Fruit fly (Drosophila melanogaster) whole organism, prepupa: ENCODE results near the gene CG14329.

Experiments used
- Blimp-1 ChIP-seq: fragments of 200-800 bp; sonication (Bioruptor generic); optimal IDR thresholded peaks from 3 replicates; lab custom pipeline; 2017; ENCODE audit warnings: missing biosample characterization, missing genetic modification characterization, mild to moderate bottlenecking, moderate library complexity, missing genetic modification reagents
- CG10631 ChIP-seq: fragments of 200-800 bp; sonication (Bioruptor generic); optimal IDR thresholded peaks from 2 replicates; lab custom pipeline; 2016; ENCODE audit warnings: missing biosample characterization, missing genetic modification characterization
- CG10669 ChIP-seq: fragments of 200-800 bp; sonication (Bioruptor generic); optimal IDR thresholded peaks from 3 replicates; lab custom pipeline; 2018; ENCODE audit warnings: missing biosample characterization, mild to moderate bottlenecking, missing genetic modification characterization, moderate library complexity
- CG11762 ChIP-seq: fragments of 200-800 bp; sonication (Bioruptor generic); optimal IDR thresholded peaks from 3 replicates; lab custom pipeline; 2016; ENCODE audit warnings: missing biosample characterization, missing genetic modification characterization; ENCODE audit not compliant: insufficient read depth
- CG1621 ChIP-seq: fragments of 200-800 bp; sonication (Bioruptor generic); optimal IDR thresholded peaks from 3 replicates; lab custom pipeline; 2018; ENCODE audit warnings: missing biosample characterization, mild to moderate bottlenecking, missing genetic modification characterization
- CG16779 ChIP-seq: fragments of 200-800 bp; sonication (Bioruptor generic); optimal IDR thresholded peaks from 3 replicates; lab custom pipeline; 2017; ENCODE audit warnings: missing biosample characterization, mild to moderate bottlenecking, missing genetic modification characterization
- CG3032 ChIP-seq: fragments of 200-800 bp; optimal IDR thresholded peaks from 2 replicates; lab custom pipeline; 2019; ENCODE audit warnings: missing biosample characterization, mild to moderate bottlenecking, missing genetic modification characterization, moderate library complexity
- CG32006 ChIP-seq: fragments of 200-800 bp; sonication (Bioruptor generic); optimal IDR thresholded peaks from 3 replicates; lab custom pipeline; 2017; ENCODE audit warnings: missing biosample characterization, mild to moderate bottlenecking, missing genetic modification characterization
- CG4318 ChIP-seq: fragments of 200-800 bp; sonication (Bioruptor generic); optimal IDR thresholded peaks from 3 replicates; lab custom pipeline; 2017; ENCODE audit warnings: missing biosample characterization, mild to moderate bottlenecking, missing genetic modification characterization
- CG6276 ChIP-seq: fragments of 200-800 bp; sonication (Bioruptor generic); optimal IDR thresholded peaks from 2 replicates; lab custom pipeline; 2017; ENCODE audit warnings: missing biosample characterization, mild to moderate bottlenecking, missing genetic modification characterization
- CG7368 ChIP-seq: fragments of 200-800 bp; sonication (Bioruptor generic); optimal IDR thresholded peaks from 3 replicates; lab custom pipeline; 2016; ENCODE audit warnings: missing biosample characterization, missing genetic modification characterization
- CG8119 ChIP-seq: fragments of 200-800 bp; sonication (Bioruptor generic); IDR thresholded peaks from 3 replicates; pipeline ENCODE4 v1.3.6; 2022; ENCODE audit warnings: missing biosample characterization, missing genetic modification characterization
- CG8319 ChIP-seq: fragments of 200-800 bp; sonication (Bioruptor generic); optimal IDR thresholded peaks from 3 replicates; lab custom pipeline; 2016; ENCODE audit warnings: missing biosample characterization, missing genetic modification characterization
- CG9139 ChIP-seq: fragments of 200-800 bp; sonication (Bioruptor generic); optimal IDR thresholded peaks from 3 replicates; lab custom pipeline; 2017; ENCODE audit warnings: missing biosample characterization, mild to moderate bottlenecking, missing genetic modification characterization
- Eip75B ChIP-seq: fragments of 200-800 bp; sonication (Bioruptor generic); optimal IDR thresholded peaks from 3 replicates; lab custom pipeline; 2016; ENCODE audit warnings: missing biosample characterization, missing genetic modification characterization
- Eip78C ChIP-seq: fragments of 200-800 bp; sonication (Bioruptor generic); peaks from one replicate; lab custom pipeline; 2016; ENCODE audit warnings: missing biosample characterization, missing genetic modification characterization
- Eip93F ChIP-seq: fragments of 200-800 bp; sonication (Bioruptor generic); optimal IDR thresholded peaks from 2 replicates; lab custom pipeline; 2016; ENCODE audit warnings: missing biosample characterization, mild to moderate bottlenecking, missing genetic modification characterization
- Hr39 ChIP-seq: fragments of 200-800 bp; sonication (Bioruptor generic); optimal IDR thresholded peaks from 2 replicates; lab custom pipeline; 2016; ENCODE audit warnings: missing biosample characterization, missing genetic modification characterization
- Hr4 ChIP-seq: fragments of 200-800 bp; sonication (Bioruptor generic); optimal IDR thresholded peaks from 3 replicates; lab custom pipeline; 2016; ENCODE audit warnings: missing biosample characterization, missing genetic modification characterization
- Lpt ChIP-seq: fragments of 200-800 bp; sonication (Bioruptor generic); optimal IDR thresholded peaks from 3 replicates; lab custom pipeline; 2016; ENCODE audit warnings: missing biosample characterization, missing genetic modification characterization
- Met ChIP-seq: fragments of 200-800 bp; sonication (Bioruptor generic); optimal IDR thresholded peaks from 3 replicates; lab custom pipeline; 2016; ENCODE audit warnings: missing biosample characterization, missing genetic modification characterization
- Sox102F ChIP-seq: fragments of 200-800 bp; sonication (Bioruptor generic); optimal IDR thresholded peaks from 2 replicates; lab custom pipeline; 2016; ENCODE audit warnings: missing biosample characterization, mild to moderate bottlenecking, missing genetic modification characterization
- Sox14 ChIP-seq: fragments of 200-800 bp; sonication (Bioruptor generic); optimal IDR thresholded peaks from 3 replicates; lab custom pipeline; 2016; ENCODE audit warnings: missing biosample characterization, missing genetic modification characterization
- Sox15 ChIP-seq: fragments of 200-800 bp; sonication (Bioruptor generic); optimal IDR thresholded peaks from 3 replicates; lab custom pipeline; 2016; ENCODE audit warnings: missing biosample characterization, missing genetic modification characterization
- acj6 ChIP-seq: fragments of 200-800 bp; sonication (Bioruptor generic); optimal IDR thresholded peaks from 3 replicates; lab custom pipeline; 2016; ENCODE audit warnings: missing biosample characterization, missing genetic modification characterization
- cyc ChIP-seq: fragments of 200-800 bp; sonication (Bioruptor generic); optimal IDR thresholded peaks from 3 replicates; lab custom pipeline; 2016; ENCODE audit warnings: missing biosample characterization, missing genetic modification characterization
- dsx ChIP-seq: fragments of 200-800 bp; optimal IDR thresholded peaks from 3 replicates; lab custom pipeline; 2019; ENCODE audit warnings: missing biosample characterization, mild to moderate bottlenecking, missing genetic modification characterization, moderate library complexity; ENCODE audit not compliant: poor library complexity, severe bottlenecking
- eg ChIP-seq: fragments of 200-800 bp; sonication (Bioruptor generic); IDR thresholded peaks from 3 replicates; pipeline ENCODE4 v1.3.6; 2022; ENCODE audit warnings: missing biosample characterization, missing genetic modification characterization
- fd59A ChIP-seq: fragments of 200-800 bp; sonication (Bioruptor generic); optimal IDR thresholded peaks from 2 replicates; lab custom pipeline; 2017; ENCODE audit warnings: missing biosample characterization, mild to moderate bottlenecking, missing genetic modification characterization, missing genetic modification reagents
- fd85E ChIP-seq: fragments of 200-800 bp; sonication (Bioruptor generic); optimal IDR thresholded peaks from 3 replicates; lab custom pipeline; 2016; ENCODE audit warnings: missing biosample characterization, missing genetic modification characterization
- fkh ChIP-seq: fragments of 200-800 bp; sonication (Bioruptor generic); optimal IDR thresholded peaks from 3 replicates; lab custom pipeline; 2017; ENCODE audit warnings: missing biosample characterization, mild to moderate bottlenecking, missing genetic modification characterization, moderate library complexity
- lz ChIP-seq: fragments of 200-800 bp; sonication (Bioruptor generic); optimal IDR thresholded peaks from 3 replicates; lab custom pipeline; 2016; ENCODE audit warnings: missing biosample characterization, missing genetic modification characterization
- net ChIP-seq: fragments of 200-800 bp; sonication (Bioruptor generic); optimal IDR thresholded peaks from 3 replicates; lab custom pipeline; 2016; ENCODE audit warnings: missing biosample characterization, missing genetic modification characterization
- salr ChIP-seq, 2 experiments: fragments of 200-800 bp; sonication (Bioruptor generic); optimal IDR thresholded peaks; 3 replicates each; lab custom pipeline; 2016 to 2018; ENCODE audit warnings: missing biosample characterization in 2 of 2, missing genetic modification characterization in 2 of 2, mild to moderate bottlenecking in 1 of 2
- spab ChIP-seq: fragments of 200-800 bp; sonication (Bioruptor generic); optimal IDR thresholded peaks from 2 replicates; lab custom pipeline; 2017; ENCODE audit warnings: missing biosample characterization, mild to moderate bottlenecking, missing genetic modification characterization, missing genetic modification reagents
- ss ChIP-seq, 2 experiments: fragments of 200-800 bp; sonication (Bioruptor generic); optimal IDR thresholded peaks; 2 replicates in 1 of 2; 3 replicates in 1 of 2; lab custom pipeline; 2017 to 2018; ENCODE audit warnings: mild to moderate bottlenecking in 2 of 2, missing biosample characterization in 2 of 2, missing genetic modification characterization in 2 of 2, moderate library complexity in 1 of 2
- svp ChIP-seq: fragments of 200-800 bp; sonication (Bioruptor generic); peaks from one replicate; lab custom pipeline; 2016; ENCODE audit warnings: missing biosample characterization, missing genetic modification characterization

CG14329 gene

DNA sequence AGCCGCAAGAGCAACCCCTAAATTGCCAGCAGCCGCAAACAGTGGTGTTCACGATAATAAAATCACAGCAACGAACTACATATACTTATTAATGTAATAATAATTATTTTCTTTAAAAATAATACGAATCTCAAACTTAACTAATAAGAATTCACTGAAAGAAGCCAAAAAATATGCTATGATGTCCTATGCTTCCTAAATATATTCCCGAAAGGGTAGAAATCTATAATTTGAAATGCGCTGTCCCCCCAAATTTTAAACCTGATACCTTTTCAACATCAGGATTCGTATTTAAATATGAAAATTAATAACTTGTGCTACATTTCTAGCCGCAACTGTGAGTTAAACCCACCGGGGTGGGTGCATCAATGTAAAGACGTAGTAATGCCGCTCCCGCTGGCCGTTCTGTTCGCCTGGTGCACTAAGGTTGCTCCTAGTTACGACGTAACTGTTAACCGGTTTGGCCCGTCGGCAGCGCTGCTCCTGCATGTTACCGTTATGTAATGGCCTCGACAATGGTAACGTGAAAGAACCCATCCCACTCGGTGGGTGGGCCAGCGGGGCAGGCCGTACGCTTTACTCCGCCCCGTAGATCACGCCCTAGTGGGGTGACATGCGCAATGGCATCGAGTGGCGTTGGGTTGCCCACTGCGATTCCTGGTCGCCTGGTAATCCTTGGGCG lies 4.8 kb upstream of the CG14329 start (continued):
- no peak for TF ChIP-seq CG8319 (GFP tag; lab: Kevin White, UChicago)
- no peak for TF ChIP-seq Eip75B (GFP tag; lab: Kevin White, UChicago)
- TF ChIP-seq Eip78C (GFP tag; lab: Kevin White, UChicago), result peak; percentile 88
- TF ChIP-seq salr (GFP tag; optimal IDR thresholded peaks at IDR 0.05; lab: Kevin White, UChicago), result peak in 1 of 2 experiments; percentile 39
- TF ChIP-seq spab, result peak; percentile 61
- TF ChIP-seq fd59A, result peak; percentile 33
- peak; percentile 19 for TF ChIP-seq CG9139 (GFP tag; lab: Kevin White, UChicago)
- peak; percentile 25 for TF ChIP-seq net (GFP tag; lab: Kevin White, UChicago)
- no peak for TF ChIP-seq lz (GFP tag; lab: Kevin White, UChicago)
- TF ChIP-seq cyc (GFP tag; lab: Kevin White, UChicago), result peak; percentile 12
- TF ChIP-seq Sox102F (GFP tag; lab: Kevin White, UChicago), result peak; percentile 43
- peak; percentile 22 for TF ChIP-seq Hr4 (GFP tag; lab: Kevin White, UChicago)
- peak; percentile 12 for TF ChIP-seq CG11762 (GFP tag; lab: Kevin White, UChicago)
- peak; percentile 15 for TF ChIP-seq Sox15 (GFP tag; lab: Kevin White, UChicago)
- peak; percentile 28 to 75 for TF ChIP-seq ss (GFP tag; optimal IDR thresholded peaks at IDR 0.05; lab: Kevin White, UChicago)
- TF ChIP-seq CG4318 (GFP tag; lab: Kevin White, UChicago), result peak; percentile 50
- TF ChIP-seq Hr39, result peak; percentile 2
- TF ChIP-seq Met, result peak; percentile 17
- TF ChIP-seq Sox14 (GFP tag; lab: Kevin White, UChicago), result peak; percentile 12

DNA sequence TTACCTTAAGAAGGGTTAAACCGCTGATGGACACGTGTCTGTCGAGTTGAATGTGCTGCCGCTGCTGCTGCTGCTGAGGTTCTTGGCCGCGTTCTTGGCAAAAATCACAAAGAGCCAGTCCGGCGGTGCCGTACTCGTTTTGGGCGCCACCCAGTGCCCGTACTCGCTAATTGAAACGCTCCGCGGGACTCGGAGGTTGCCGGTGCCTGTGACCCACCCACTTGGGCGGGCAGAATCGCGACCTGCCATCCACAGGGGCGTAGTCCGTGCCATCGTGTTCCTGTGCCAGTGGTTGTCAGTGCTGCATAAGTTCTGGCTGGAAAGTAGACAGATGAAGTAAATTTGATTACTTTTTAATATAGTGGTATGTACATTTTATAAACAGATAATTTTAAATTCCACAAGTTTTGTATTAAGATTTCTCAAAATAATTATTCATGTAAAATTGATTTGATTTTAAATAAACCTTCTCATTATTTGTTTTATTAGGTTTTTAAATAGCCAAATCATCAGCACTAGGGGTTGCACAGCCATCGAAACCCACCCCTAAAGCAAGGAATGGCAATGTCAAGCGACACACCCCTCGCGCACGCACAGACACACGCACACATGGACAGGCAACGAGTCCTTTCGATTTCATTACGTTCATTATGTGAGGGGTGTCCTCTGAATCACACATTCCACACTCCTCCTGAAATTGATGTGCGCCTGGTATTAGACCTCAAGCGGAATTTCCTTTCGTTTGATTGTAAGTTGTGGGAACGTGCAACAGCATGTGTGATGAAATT lies 4.1 kb upstream of the CG14329 start:
- no peak for TF ChIP-seq svp (GFP tag; lab: Kevin White, UChicago)
- TF ChIP-seq spab, result no peak
- TF ChIP-seq ss (GFP tag; optimal IDR thresholded peaks at IDR 0.05; lab: Kevin White, UChicago), result peak; percentile 30 to 36
- no peak for TF ChIP-seq CG1621 (tag; lab: Kevin White, UChicago)
- TF ChIP-seq Eip78C (GFP tag; lab: Kevin White, UChicago), result peak; percentile 9
- TF ChIP-seq CG10669, result no peak
- TF ChIP-seq Blimp-1 (GFP tag; lab: Kevin White, UChicago), result no peak
- no peak for TF ChIP-seq CG3032
- TF ChIP-seq dsx (GFP tag; lab: Kevin White, UChicago), result no peak

DNA sequence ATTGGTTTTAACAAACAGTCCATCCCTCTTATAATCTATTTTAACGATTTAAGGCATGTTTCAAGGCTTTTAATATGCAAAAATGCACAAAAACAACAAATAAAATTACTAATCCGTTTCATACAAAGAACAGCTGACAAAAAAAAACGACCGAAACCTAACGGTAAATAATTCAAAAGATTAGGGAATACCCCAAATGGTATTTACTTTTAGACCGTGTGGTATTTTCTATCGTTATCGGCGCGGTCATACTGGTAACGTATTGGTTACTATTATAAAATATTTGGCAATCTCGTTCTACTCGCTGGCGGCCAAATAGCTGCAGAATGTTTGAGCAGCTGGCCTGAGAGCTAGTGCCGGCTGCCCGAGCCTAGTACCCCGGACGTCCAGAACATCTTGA lies 3.3 kb upstream of the CG14329 start, which contains the start of gene sll:
TSS of gene sll (plus strand) at position 235 of the 400 bp plus-strand sequence.
- no peak for TF ChIP-seq CG10631
- TF ChIP-seq fd85E, result no peak
- TF ChIP-seq spab, result no peak
- TF ChIP-seq fkh, result peak; percentile 77
- peak; percentile 33 for TF ChIP-seq Eip78C (GFP tag; lab: Kevin White, UChicago)

DNA sequence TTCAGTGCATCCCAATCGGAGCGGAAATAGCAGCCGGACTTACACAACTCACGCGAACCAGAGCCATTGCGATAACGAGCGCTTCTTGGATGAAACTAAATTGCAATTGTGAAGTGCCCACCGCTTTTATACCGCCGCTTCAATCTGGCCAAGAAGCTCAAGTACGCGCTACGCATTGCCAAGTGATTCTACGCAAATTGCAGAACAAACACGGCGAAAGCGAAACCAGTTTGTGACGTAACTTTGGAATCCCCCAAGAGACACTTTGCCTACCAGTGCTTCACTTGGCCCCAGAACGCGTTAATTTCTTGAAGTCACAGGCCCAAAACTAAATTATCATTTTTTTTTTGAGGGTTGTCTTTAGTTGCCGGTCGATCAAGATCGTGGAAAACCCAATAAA lies 2.3 kb downstream of the CG14329 start, which contains the start of gene Edg91:
TSS of gene Edg91 (minus strand) at position 101 of the 400 bp plus-strand sequence.
- no peak for TF ChIP-seq net (GFP tag; lab: Kevin White, UChicago)
- no peak for TF ChIP-seq CG7368 (GFP tag; lab: Kevin White, UChicago)
- no peak for TF ChIP-seq CG4318 (GFP tag; lab: Kevin White, UChicago)
- no peak for TF ChIP-seq CG32006 (GFP tag; lab: Kevin White, UChicago)
- no peak for TF ChIP-seq Eip93F (GFP tag; lab: Kevin White, UChicago)
- TF ChIP-seq eg (GFP tag; lab: Robert Waterston, UW), result no peak
- TF ChIP-seq acj6 (GFP tag; lab: Kevin White, UChicago), result no peak
- TF ChIP-seq Sox102F (GFP tag; lab: Kevin White, UChicago), result no peak
- no peak for TF ChIP-seq CG10669
- no peak for TF ChIP-seq CG3032
- TF ChIP-seq fd59A, result no peak
- no peak for TF ChIP-seq Lpt (GFP tag; lab: Kevin White, UChicago)
- no peak for TF ChIP-seq CG8119
- no peak for TF ChIP-seq CG9139 (GFP tag; lab: Kevin White, UChicago)
- no peak for TF ChIP-seq CG16779
- no peak for TF ChIP-seq CG6276 (GFP tag; lab: Kevin White, UChicago)
